Worm (Caenorhabditis elegans): ENCODE data around the gene gmeb-1.
A peak's percentile ranks its signal among the peaks of the same experiment; 100 is the strongest.

gmeb-1 gene

DNA sequence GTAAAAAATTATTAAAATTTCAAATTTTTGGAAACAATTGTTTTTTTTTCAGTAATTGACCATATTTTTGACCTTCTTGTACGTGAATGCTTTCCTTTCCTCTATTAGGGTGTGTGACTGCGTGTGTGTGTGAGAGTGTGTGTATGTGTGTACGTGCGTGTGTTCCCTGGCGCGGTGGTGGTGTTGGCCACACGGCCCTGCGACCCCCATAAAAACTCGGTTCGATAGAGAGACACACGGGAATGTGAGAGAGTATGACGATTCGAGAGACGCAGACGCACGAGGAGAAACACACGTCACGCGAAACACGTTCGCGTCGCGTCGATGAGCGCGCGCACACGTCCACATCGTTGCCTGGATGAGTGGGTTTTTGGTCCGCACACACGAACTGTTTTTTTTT lies 551 bp upstream of the gmeb-1 start (continued):
- TF ChIP-seq nhr-90 (tag; optimal IDR thresholded peaks at IDR 0.05) (peak; percentile 14), Y95B8A.8 (GFP tag; IDR thresholded peaks at IDR 0.05) (no peak), bed-2 (GFP tag; IDR thresholded peaks at IDR 0.05) (no peak), atf-7 (tag; optimal IDR thresholded peaks at IDR 0.05) (peak; percentile 71), gei-17 (GFP tag; optimal IDR thresholded peaks at IDR 0.05) (no peak), nhr-179 (tag; optimal IDR thresholded peaks at IDR 0.05) (no peak), D2030.7 (GFP tag; IDR thresholded peaks at IDR 0.05) (no peak), unc-130 (GFP tag; optimal IDR thresholded peaks at IDR 0.05) (no peak), mxl-1 (tag; optimal IDR thresholded peaks at IDR 0.05) (no peak), F37B4.10 (GFP tag; IDR thresholded peaks at IDR 0.05) (no peak), attf-3 (GFP tag; conservative IDR thresholded peaks at IDR 0.05) (no peak), F57A8.1 (GFP tag; optimal IDR thresholded peaks at IDR 0.05) (no peak), somi-1 (GFP tag; optimal IDR thresholded peaks at IDR 0.05) (peak; percentile 17), C17E4.6 (GFP tag; IDR thresholded peaks at IDR 0.05) (no peak), ztf-3 (GFP tag; optimal IDR thresholded peaks at IDR 0.05) (peak; percentile 16), nfya-1 (tag; optimal IDR thresholded peaks at IDR 0.05; ENCODE audit: borderline replicate concordance, insufficient read depth) (no peak), dpl-1 (GFP tag; optimal IDR thresholded peaks at IDR 0.05) (no peak), egl-18 (GFP tag; IDR thresholded peaks at IDR 0.05) (no peak), mel-28 (tag; optimal IDR thresholded peaks at IDR 0.05; ENCODE audit: borderline replicate concordance) (no peak), lir-1 (GFP tag; conservative IDR thresholded peaks at IDR 0.05) (0 out of 2 replicates have a peak, but pooled peaks have one; percentile 21), rec-8 (tag; optimal IDR thresholded peaks at IDR 0.05) (no peak), hlh-12 (tag; optimal IDR thresholded peaks at IDR 0.05) (no peak), ceh-40 (GFP tag; IDR thresholded peaks at IDR 0.05) (no peak), pha-4 (tag; optimal IDR thresholded peaks at IDR 0.05) (no peak), T07F8.4 (tag; optimal IDR thresholded peaks at IDR 0.05) (no peak), madf-10 (tag; optimal IDR thresholded peaks at IDR 0.05) (peak; percentile 96), bed-1 (GFP tag; IDR thresholded peaks at IDR 0.05) (no peak), F57C9.4 (tag; optimal IDR thresholded peaks at IDR 0.05) (no peak), F52B5.7 (tag; optimal IDR thresholded peaks at IDR 0.05) (no peak), T26A5.8 (tag; optimal IDR thresholded peaks at IDR 0.05) (no peak), tbx-9 (tag; optimal IDR thresholded peaks at IDR 0.05; ENCODE audit: borderline replicate concordance) (no peak), madf-6 (GFP tag; IDR thresholded peaks at IDR 0.05) (no peak), Y53F4B.3 (GFP tag; IDR thresholded peaks at IDR 0.05) (no peak), pbrm-1 (GFP tag; IDR thresholded peaks at IDR 0.05) (peak; percentile 42; the same call in 1 of the 2 replicates), Y67H2A.10 (GFP tag; conservative IDR thresholded peaks at IDR 0.05) (no peak), aptf-2 (GFP tag; conservative IDR thresholded peaks at IDR 0.05) (no peak), snpc-1.3 (tag; optimal IDR thresholded peaks at IDR 0.05; ENCODE audit: insufficient read depth) (no peak), hmg-20 (GFP tag; IDR thresholded peaks at IDR 0.05) (no peak), F10E7.11 (tag; optimal IDR thresholded peaks at IDR 0.05) (no peak), tbp1 (GFP tag; optimal IDR thresholded peaks at IDR 0.05) (no peak), ztf-18 (tag; optimal IDR thresholded peaks at IDR 0.05) (peak; percentile 82), xnd-1 (tag; optimal IDR thresholded peaks at IDR 0.05) (no peak), ceh-27 (GFP tag; optimal IDR thresholded peaks at IDR 0.05) (peak; percentile 83), F33H1.4 (GFP tag; IDR thresholded peaks at IDR 0.05) (no peak), chd-7 (tag; optimal IDR thresholded peaks at IDR 0.05) (peak; percentile 12), nfya-2 (GFP tag; IDR thresholded peaks at IDR 0.05) (no peak), attf-6 (GFP tag; IDR thresholded peaks at IDR 0.05) (no peak), efl-1 (GFP tag; optimal IDR thresholded peaks at IDR 0.05) (no peak), Y79H2A.3 (GFP tag; conservative IDR thresholded peaks at IDR 0.05) (no peak)

Data from whole organism, young adult.